Fruit fly (Drosophila melanogaster) whole organism, embryonic: ENCODE results near the gene Adat1.

ENCODE experiments used
- CG10321 ChIP-seq: fragments of 200-800 bp; sonication (Bioruptor generic); IDR thresholded peaks from 2 replicates; pipeline ENCODE4 v1.3.6; 2022; ENCODE audit warnings: missing biosample characterization, missing genetic modification characterization
- CG11398 ChIP-seq: fragments of 200-800 bp; sonication (Bioruptor generic); optimal IDR thresholded peaks from 2 replicates; lab custom pipeline; 2016; ENCODE audit warnings: missing biosample characterization, missing genetic modification characterization
- CG11456 ChIP-seq: fragments of 200-800 bp; sonication (Bioruptor generic); IDR thresholded peaks from 3 replicates; pipeline ENCODE4 v1.3.6; 2022; ENCODE audit warnings: missing biosample characterization, missing genetic modification characterization
- CG11560 ChIP-seq: fragments of 200-800 bp; sonication (Bioruptor generic); IDR thresholded peaks from 3 replicates; pipeline ENCODE4 v1.3.6; 2022; ENCODE audit warnings: missing biosample characterization, missing genetic modification characterization
- CG11696 ChIP-seq: fragments of 200-800 bp; sonication (Bioruptor generic); IDR thresholded peaks from 2 replicates; pipeline ENCODE4 v1.3.6; 2022; ENCODE audit warnings: missing biosample characterization, missing genetic modification characterization
- CG1529 ChIP-seq: fragments of 200-800 bp; sonication (Bioruptor generic); optimal IDR thresholded peaks from 3 replicates; lab custom pipeline; 2018; ENCODE audit warnings: missing biosample characterization, missing genetic modification characterization
- CG18262 ChIP-seq: fragments of 200-800 bp; optimal IDR thresholded peaks from 3 replicates; lab custom pipeline; 2019; ENCODE audit warnings: missing biosample characterization, mild to moderate bottlenecking, missing genetic modification characterization, moderate library complexity
- CG31224 ChIP-seq: fragments of 200-800 bp; sonication (Bioruptor generic); IDR thresholded peaks from 2 replicates; pipeline ENCODE4 v1.3.6; 2022; ENCODE audit warnings: missing biosample characterization, missing genetic modification characterization
- CG3281 ChIP-seq: fragments of 200-800 bp; sonication (Bioruptor generic); optimal IDR thresholded peaks from 3 replicates; lab custom pipeline; 2017; ENCODE audit warnings: missing biosample characterization, mild to moderate bottlenecking, missing genetic modification characterization
- CG3407 ChIP-seq: fragments of 200-800 bp; sonication (Bioruptor generic); optimal IDR thresholded peaks from 2 replicates; lab custom pipeline; 2018; ENCODE audit warnings: missing biosample characterization, mild to moderate bottlenecking, missing genetic modification characterization
- CG3838 ChIP-seq: fragments of 200-800 bp; sonication (Bioruptor generic); optimal IDR thresholded peaks from 3 replicates; lab custom pipeline; 2016; ENCODE audit warnings: missing biosample characterization, missing genetic modification characterization
- CG5180 ChIP-seq: fragments of 200-800 bp; sonication (Bioruptor generic); optimal IDR thresholded peaks from 3 replicates; lab custom pipeline; 2017; ENCODE audit warnings: missing biosample characterization, missing genetic modification characterization, mild to moderate bottlenecking, moderate library complexity, missing genetic modification reagents
- CG5953 ChIP-seq: fragments of 200-800 bp; sonication (Bioruptor generic); IDR thresholded peaks from 2 replicates; pipeline ENCODE4 v1.3.6; 2022; ENCODE audit warnings: missing biosample characterization, missing genetic modification characterization
- CG6689 ChIP-seq: fragments of 200-800 bp; sonication (Bioruptor generic); IDR thresholded peaks from 2 replicates; pipeline ENCODE4 v1.3.6; 2022; ENCODE audit warnings: missing biosample characterization, missing genetic modification characterization
- CG7372 ChIP-seq: fragments of 200-800 bp; sonication (Bioruptor generic); IDR thresholded peaks from 2 replicates; pipeline ENCODE4 v1.3.6; 2022; ENCODE audit warnings: missing biosample characterization, missing genetic modification characterization
- CG7556 ChIP-seq: fragments of 200-800 bp; sonication (Bioruptor generic); optimal IDR thresholded peaks from 2 replicates; lab custom pipeline; 2017; ENCODE audit warnings: missing biosample characterization, mild to moderate bottlenecking, missing genetic modification characterization
- CG7928 ChIP-seq: fragments of 200-800 bp; sonication (Bioruptor generic); optimal IDR thresholded peaks from 2 replicates; lab custom pipeline; 2017; ENCODE audit warnings: missing biosample characterization, mild to moderate bottlenecking, missing genetic modification characterization
- CG7963 ChIP-seq: fragments of 200-800 bp; sonication (Bioruptor generic); IDR thresholded peaks from 3 replicates; pipeline ENCODE4 v1.3.6; 2022; ENCODE audit warnings: missing biosample characterization, missing genetic modification characterization; ENCODE audit not compliant: partially characterized antibody
- Doc2 ChIP-seq: fragments of 200-800 bp; sonication (Bioruptor generic); IDR thresholded peaks from 2 replicates; pipeline ENCODE4 v1.3.6; 2022; ENCODE audit warnings: missing biosample characterization, missing genetic modification characterization
- Ets97D ChIP-seq: fragments of 200-800 bp; sonication (Bioruptor generic); optimal IDR thresholded peaks from 3 replicates; lab custom pipeline; 2016; ENCODE audit warnings: missing biosample characterization, missing genetic modification characterization
- Fer1 ChIP-seq: fragments of 200-800 bp; sonication (Bioruptor generic); optimal IDR thresholded peaks from 2 replicates; lab custom pipeline; 2017; ENCODE audit warnings: missing biosample characterization, mild to moderate bottlenecking, missing genetic modification characterization
- Meics ChIP-seq: fragments of 200-800 bp; sonication (Bioruptor generic); optimal IDR thresholded peaks from 2 replicates; lab custom pipeline; 2017; ENCODE audit warnings: missing biosample characterization, mild to moderate bottlenecking, missing genetic modification characterization
- Oli ChIP-seq: fragments of 200-800 bp; sonication (Bioruptor generic); optimal IDR thresholded peaks from 2 replicates; lab custom pipeline; 2018; ENCODE audit warnings: missing biosample characterization, mild to moderate bottlenecking, missing genetic modification characterization, moderate library complexity
- Rfx ChIP-seq: fragments of 200-800 bp; sonication (Bioruptor generic); IDR thresholded peaks from 2 replicates; pipeline ENCODE4 v1.3.6; 2022; ENCODE audit warnings: missing biosample characterization, missing genetic modification characterization
- Six4 ChIP-seq: fragments of 200-800 bp; sonication (Bioruptor generic); optimal IDR thresholded peaks from 2 replicates; lab custom pipeline; 2016; ENCODE audit warnings: missing biosample characterization, missing genetic modification characterization
- al ChIP-seq: fragments of 200-800 bp; sonication (Bioruptor generic); IDR thresholded peaks from 2 replicates; pipeline ENCODE4 v1.3.6; 2022; ENCODE audit warnings: missing biosample characterization, missing genetic modification characterization
- ap ChIP-seq: fragments of 200-800 bp; sonication (Bioruptor generic); IDR thresholded peaks from 2 replicates; pipeline ENCODE4 v1.3.6; 2022; ENCODE audit warnings: missing biosample characterization, missing genetic modification characterization
- ato ChIP-seq: fragments of 200-800 bp; sonication (Bioruptor generic); IDR thresholded peaks from 2 replicates; pipeline ENCODE4 v1.3.6; 2022; ENCODE audit warnings: missing biosample characterization, missing genetic modification characterization; ENCODE audit not compliant: partially characterized antibody
- bowl ChIP-seq: fragments of 200-800 bp; sonication (Bioruptor generic); IDR thresholded peaks from 2 replicates; pipeline ENCODE4 v1.3.6; 2022; ENCODE audit warnings: missing biosample characterization, missing genetic modification characterization
- btn ChIP-seq: fragments of 200-800 bp; sonication (Bioruptor generic); optimal IDR thresholded peaks from 2 replicates; lab custom pipeline; 2016; ENCODE audit warnings: missing biosample characterization, missing genetic modification characterization
- cad ChIP-seq: fragments of >200 bp; optimal IDR thresholded peaks from 2 replicates; lab custom pipeline; 2017; ENCODE audit warnings: missing biosample characterization, missing genetic modification characterization
- croc ChIP-seq: fragments of 200-800 bp; sonication (Bioruptor generic); conservative IDR thresholded peaks from 3 replicates; pipeline ENCODE4 v1.3.6; 2022; ENCODE audit warnings: missing biosample characterization, missing genetic modification characterization
- cwo ChIP-seq: fragments of 200-800 bp; sonication (Bioruptor generic); optimal IDR thresholded peaks from 3 replicates; lab custom pipeline; 2017; ENCODE audit warnings: missing biosample characterization, missing genetic modification characterization, mild to moderate bottlenecking, moderate library complexity, missing genetic modification reagents
- dmrt99B ChIP-seq: fragments of 200-800 bp; sonication (Bioruptor generic); optimal IDR thresholded peaks from 2 replicates; lab custom pipeline; 2018; ENCODE audit warnings: missing biosample characterization, mild to moderate bottlenecking, missing genetic modification characterization, moderate library complexity
- gt ChIP-seq: fragments of 200-800 bp; sonication (Bioruptor generic); IDR thresholded peaks from 2 replicates; pipeline ENCODE4 v1.3.6; 2022; ENCODE audit warnings: missing biosample characterization, missing genetic modification characterization
- h ChIP-seq: fragments of >200 bp; optimal IDR thresholded peaks from 2 replicates; lab custom pipeline; 2017
- hb ChIP-seq: fragments of 200-800 bp; sonication (Bioruptor generic); IDR thresholded peaks from 3 replicates; pipeline ENCODE4 v1.3.6; 2022; ENCODE audit warnings: missing biosample characterization, missing genetic modification characterization; ENCODE audit not compliant: partially characterized antibody
- hbn ChIP-seq: fragments of 200-800 bp; sonication (Bioruptor generic); IDR thresholded peaks from 2 replicates; pipeline ENCODE4 v1.3.6; 2022; ENCODE audit warnings: missing biosample characterization, missing genetic modification characterization; ENCODE audit not compliant: partially characterized antibody
- hth ChIP-seq: fragments of >200 bp; optimal IDR thresholded peaks from 2 replicates; lab custom pipeline; 2017; ENCODE audit warnings: inconsistent platforms
- org-1 ChIP-seq: fragments of 200-800 bp; sonication (Bioruptor generic); optimal IDR thresholded peaks from 2 replicates; lab custom pipeline; 2017; ENCODE audit warnings: missing biosample characterization, missing genetic modification characterization
- otp ChIP-seq: fragments of 200-800 bp; sonication (Bioruptor generic); IDR thresholded peaks from 3 replicates; pipeline ENCODE4, ENCODE4 v1.3.6; 2022; ENCODE audit warnings: missing biosample characterization, missing genetic modification characterization
- pfk ChIP-seq: fragments of 200-800 bp; sonication (Bioruptor generic); optimal IDR thresholded peaks from 2 replicates; lab custom pipeline; 2018; ENCODE audit warnings: missing biosample characterization, mild to moderate bottlenecking, missing genetic modification characterization, moderate library complexity
- prd ChIP-seq, 3 experiments: fragments of >200 bp in 2 of 3; fragments of 200-800 bp in 1 of 3; sonication (Bioruptor generic) in 1 of 3; optimal IDR thresholded peaks in 2 of 3; IDR thresholded peaks in 1 of 3; 2 replicates in 2 of 3; 3 replicates in 1 of 3; pipeline versions ENCODE4 v1.3.6 to Lab custom; 2017 to 2022; ENCODE audit warnings: missing biosample characterization in 1 of 3, missing genetic modification characterization in 1 of 3
- pum ChIP-seq: fragments of 200-800 bp; sonication (Bioruptor generic); optimal IDR thresholded peaks from 2 replicates; lab custom pipeline; 2016; ENCODE audit warnings: missing biosample characterization, missing genetic modification characterization
- seq ChIP-seq: fragments of 200-800 bp; sonication (Bioruptor generic); IDR thresholded peaks from 2 replicates; pipeline ENCODE4 v1.3.6; 2022; ENCODE audit warnings: missing biosample characterization, missing genetic modification characterization
- sima ChIP-seq: fragments of 200-800 bp; sonication (Bioruptor generic); optimal IDR thresholded peaks from 2 replicates; lab custom pipeline; 2016; ENCODE audit warnings: missing biosample characterization, missing genetic modification characterization
- slou ChIP-seq: fragments of 200-800 bp; sonication (Bioruptor generic); optimal IDR thresholded peaks from 3 replicates; lab custom pipeline; 2016; ENCODE audit warnings: missing biosample characterization, missing genetic modification characterization
- sob ChIP-seq: fragments of 200-800 bp; sonication (Bioruptor generic); IDR thresholded peaks from 2 replicates; pipeline ENCODE4 v1.3.6; 2022; ENCODE audit warnings: missing biosample characterization, missing genetic modification characterization
- stwl ChIP-seq: fragments of 200-800 bp; sonication (Bioruptor generic); optimal IDR thresholded peaks from 3 replicates; lab custom pipeline; 2018; ENCODE audit warnings: missing biosample characterization, mild to moderate bottlenecking, missing genetic modification characterization, moderate library complexity
- tup ChIP-seq: fragments of 200-800 bp; sonication (Bioruptor generic); optimal IDR thresholded peaks from 2 replicates; lab custom pipeline; 2016; ENCODE audit warnings: missing biosample characterization, mild to moderate bottlenecking, missing genetic modification characterization, moderate library complexity
- wor ChIP-seq: fragments of 200-800 bp; sonication (Bioruptor generic); IDR thresholded peaks from 2 replicates; pipeline ENCODE4 v1.3.6; 2022; ENCODE audit warnings: missing biosample characterization, missing genetic modification characterization
- zf30C ChIP-seq: fragments of 200-800 bp; sonication (Bioruptor generic); optimal IDR thresholded peaks from 3 replicates; lab custom pipeline; 2018; ENCODE audit warnings: missing biosample characterization, mild to moderate bottlenecking, missing genetic modification characterization

Gene Adat1

DNA sequence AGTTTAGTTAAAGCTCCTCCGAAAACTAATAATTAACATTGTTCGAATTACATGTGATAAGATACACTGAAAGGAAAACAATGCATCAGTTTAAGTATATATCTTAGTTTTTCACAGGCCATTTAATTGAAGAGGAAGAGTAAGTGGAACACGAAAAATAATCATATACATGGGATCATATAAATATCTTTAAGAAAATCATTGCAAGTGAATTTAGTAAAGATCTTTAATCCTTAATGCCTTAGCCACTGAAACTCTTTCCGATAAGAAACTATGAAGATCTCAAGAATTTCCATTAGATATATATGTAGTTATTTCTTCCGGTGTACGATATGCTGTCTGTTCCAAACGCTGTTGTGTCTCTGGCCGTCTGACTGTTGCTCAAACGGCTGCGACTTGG, 32.6 kb downstream of the Adat1 start (continued):
- TF ChIP-seq CG10321 (GFP tag; lab: Robert Waterston, UW) (no peak), sima (GFP tag; lab: Kevin White, UChicago) (no peak), CG18262 (peak; percentile 52), hbn (GFP tag; lab: Robert Waterston, UW) (no peak), CG5953 (GFP tag; lab: Robert Waterston, UW) (no peak), Ets97D (peak; percentile 24), ap (no peak), CG6689 (GFP tag; lab: Robert Waterston, UW) (0 out of 2 replicates have a peak, but pooled peaks have one; percentile 26), pum (GFP tag; lab: Kevin White, UChicago) (peak; percentile 41), Rfx (GFP tag; lab: Robert Waterston, UW) (peak; percentile 60; the same call in 1 of the 2 replicates), Oli (tag; lab: Kevin White, UChicago) (peak; percentile 82), croc (GFP tag; lab: Robert Waterston, UW) (no peak; the same call in 2 of the 3 replicates), sob (peak; percentile 40; the same call in 1 of the 2 replicates), CG7928 (GFP tag; lab: Kevin White, UChicago) (no peak), otp (GFP tag; lab: Robert Waterston, UW) (no peak), al (GFP tag; lab: Robert Waterston, UW) (peak; percentile 30), bowl (GFP tag; lab: Robert Waterston, UW) (no peak), CG3407 (peak; percentile 49), Meics (GFP tag; lab: Kevin White, UChicago) (peak; percentile 47), wor (GFP tag; lab: Robert Waterston, UW) (no peak), cwo (peak; percentile 41), hth (lab: Kevin White, UChicago) (no peak), btn (GFP tag; lab: Kevin White, UChicago) (no peak), stwl (tag; lab: Kevin White, UChicago) (no peak), CG11560 (tag; lab: Robert Waterston, UW) (peak; percentile 54; the same call in 2 of the 3 replicates), CG7556 (GFP tag; lab: Kevin White, UChicago) (peak; percentile 75), CG5180 (no peak), Doc2 (GFP tag; lab: Robert Waterston, UW) (no peak), gt (GFP tag; lab: Robert Waterston, UW) (no peak), Six4 (GFP tag; lab: Kevin White, UChicago) (peak; percentile 5), zf30C (peak; percentile 8), Fer1 (GFP tag; lab: Kevin White, UChicago) (peak; percentile 11), CG11696 (GFP tag; lab: Robert Waterston, UW) (no peak), seq (GFP tag; lab: Robert Waterston, UW) (0 out of 2 replicates have a peak, but pooled peaks have one; percentile 46), h (no peak), CG7372 (GFP tag; lab: Robert Waterston, UW) (peak; percentile 12; the same call in 1 of the 2 replicates), org-1 (GFP tag; lab: Kevin White, UChicago) (peak; percentile 66), CG31224 (peak; percentile 9; the same call in 1 of the 2 replicates), ato (GFP tag; lab: Robert Waterston, UW) (no peak), prd (optimal IDR thresholded peaks at IDR 0.05; lab: Kevin White, UChicago) (no peak), prd (GFP tag; IDR thresholded peaks at IDR 0.05; lab: Robert Waterston, UW) (peak; percentile 53; the same call in 2 of the 3 replicates), CG11398 (GFP tag; lab: Kevin White, UChicago) (no peak), tup (no peak), CG7963 (GFP tag; lab: Robert Waterston, UW) (no peak), dmrt99B (tag; lab: Kevin White, UChicago) (peak; percentile 80), CG11456 (GFP tag; lab: Robert Waterston, UW) (no peak), CG3281 (GFP tag; lab: Kevin White, UChicago) (peak; percentile 52), pfk (GFP tag; lab: Kevin White, UChicago) (no peak), hb (no peak), cad (no peak), CG3838 (no peak), CG1529 (GFP tag; lab: Kevin White, UChicago) (no peak), slou (GFP tag; lab: Kevin White, UChicago) (peak; percentile 36)
